Fruit fly (Drosophila melanogaster) whole organism, prepupa: ENCODE measurements around the gene bdwf.

ENCODE experiments used
- Blimp-1 ChIP-seq: fragments of 200-800 bp; sonication (Bioruptor generic); optimal IDR thresholded peaks from 3 replicates; lab custom pipeline; 2017; ENCODE audit warnings: missing biosample characterization, missing genetic modification characterization, mild to moderate bottlenecking, moderate library complexity, missing genetic modification reagents
- CG10631 ChIP-seq: fragments of 200-800 bp; sonication (Bioruptor generic); optimal IDR thresholded peaks from 2 replicates; lab custom pipeline; 2016; ENCODE audit warnings: missing biosample characterization, missing genetic modification characterization
- CG10669 ChIP-seq: fragments of 200-800 bp; sonication (Bioruptor generic); optimal IDR thresholded peaks from 3 replicates; lab custom pipeline; 2018; ENCODE audit warnings: missing biosample characterization, mild to moderate bottlenecking, missing genetic modification characterization, moderate library complexity
- CG11762 ChIP-seq: fragments of 200-800 bp; sonication (Bioruptor generic); optimal IDR thresholded peaks from 3 replicates; lab custom pipeline; 2016; ENCODE audit warnings: missing biosample characterization, missing genetic modification characterization; ENCODE audit not compliant: insufficient read depth
- CG11902 ChIP-seq: fragments of 200-800 bp; sonication (Bioruptor generic); optimal IDR thresholded peaks from 3 replicates; lab custom pipeline; 2016; ENCODE audit warnings: missing biosample characterization, missing genetic modification characterization
- CG15336 ChIP-seq: fragments of 200-800 bp; sonication (Bioruptor generic); IDR thresholded peaks from 2 replicates; pipeline ENCODE4 v1.3.6; 2022; ENCODE audit warnings: missing biosample characterization, missing genetic modification characterization
- CG1621 ChIP-seq: fragments of 200-800 bp; sonication (Bioruptor generic); optimal IDR thresholded peaks from 3 replicates; lab custom pipeline; 2018; ENCODE audit warnings: missing biosample characterization, mild to moderate bottlenecking, missing genetic modification characterization
- CG3032 ChIP-seq: fragments of 200-800 bp; optimal IDR thresholded peaks from 2 replicates; lab custom pipeline; 2019; ENCODE audit warnings: missing biosample characterization, mild to moderate bottlenecking, missing genetic modification characterization, moderate library complexity
- CG31627 ChIP-seq: fragments of 200-800 bp; sonication (Bioruptor generic); optimal IDR thresholded peaks from 3 replicates; lab custom pipeline; 2016; ENCODE audit warnings: missing biosample characterization, missing genetic modification characterization
- CG32006 ChIP-seq: fragments of 200-800 bp; sonication (Bioruptor generic); optimal IDR thresholded peaks from 3 replicates; lab custom pipeline; 2017; ENCODE audit warnings: missing biosample characterization, mild to moderate bottlenecking, missing genetic modification characterization
- CG3919 ChIP-seq: fragments of 200-800 bp; sonication (Bioruptor generic); optimal IDR thresholded peaks from 3 replicates; lab custom pipeline; 2016; ENCODE audit warnings: missing biosample characterization, missing genetic modification characterization
- CG6163 ChIP-seq: fragments of 200-800 bp; sonication (Bioruptor generic); IDR thresholded peaks from 3 replicates; pipeline ENCODE4 v1.3.6; 2022; ENCODE audit warnings: missing biosample characterization, missing genetic modification characterization
- CG6276 ChIP-seq: fragments of 200-800 bp; sonication (Bioruptor generic); optimal IDR thresholded peaks from 2 replicates; lab custom pipeline; 2017; ENCODE audit warnings: missing biosample characterization, mild to moderate bottlenecking, missing genetic modification characterization
- CG6792 ChIP-seq: fragments of 200-800 bp; sonication (Bioruptor generic); optimal IDR thresholded peaks from 3 replicates; lab custom pipeline; 2016; ENCODE audit warnings: missing biosample characterization, missing genetic modification characterization
- CG6808 ChIP-seq: fragments of 200-800 bp; sonication (Bioruptor generic); optimal IDR thresholded peaks from 3 replicates; lab custom pipeline; 2017; ENCODE audit warnings: missing biosample characterization, missing genetic modification characterization, mild to moderate bottlenecking, moderate library complexity, missing genetic modification reagents
- CG6854 ChIP-seq: fragments of 200-800 bp; sonication (Bioruptor generic); optimal IDR thresholded peaks from 2 replicates; lab custom pipeline; 2017; ENCODE audit warnings: missing biosample characterization, mild to moderate bottlenecking, missing genetic modification characterization
- CG7368 ChIP-seq: fragments of 200-800 bp; sonication (Bioruptor generic); optimal IDR thresholded peaks from 3 replicates; lab custom pipeline; 2016; ENCODE audit warnings: missing biosample characterization, missing genetic modification characterization
- CG8319 ChIP-seq: fragments of 200-800 bp; sonication (Bioruptor generic); optimal IDR thresholded peaks from 3 replicates; lab custom pipeline; 2016; ENCODE audit warnings: missing biosample characterization, missing genetic modification characterization
- CG8632 ChIP-seq: fragments of 200-800 bp; sonication (Bioruptor generic); optimal IDR thresholded peaks from 3 replicates; lab custom pipeline; 2016; ENCODE audit warnings: missing biosample characterization, missing genetic modification characterization
- CG9139 ChIP-seq: fragments of 200-800 bp; sonication (Bioruptor generic); optimal IDR thresholded peaks from 3 replicates; lab custom pipeline; 2017; ENCODE audit warnings: missing biosample characterization, mild to moderate bottlenecking, missing genetic modification characterization
- Eip78C ChIP-seq: fragments of 200-800 bp; sonication (Bioruptor generic); peaks from one replicate; lab custom pipeline; 2016; ENCODE audit warnings: missing biosample characterization, missing genetic modification characterization
- Eip93F ChIP-seq: fragments of 200-800 bp; sonication (Bioruptor generic); optimal IDR thresholded peaks from 2 replicates; lab custom pipeline; 2016; ENCODE audit warnings: missing biosample characterization, mild to moderate bottlenecking, missing genetic modification characterization
- Ets21C ChIP-seq: fragments of 200-800 bp; sonication (Bioruptor generic); optimal IDR thresholded peaks from 3 replicates; lab custom pipeline; 2016; ENCODE audit warnings: missing biosample characterization, missing genetic modification characterization
- Ets96B ChIP-seq: fragments of 200-800 bp; optimal IDR thresholded peaks from 2 replicates; lab custom pipeline; 2019; ENCODE audit warnings: missing biosample characterization, mild to moderate bottlenecking, missing genetic modification characterization, moderate library complexity
- Gug ChIP-seq: fragments of 200-800 bp; sonication (Bioruptor generic); IDR thresholded peaks from 2 replicates; pipeline ENCODE4 v1.3.6; 2022; ENCODE audit warnings: missing biosample characterization, missing genetic modification characterization
- Hr39 ChIP-seq: fragments of 200-800 bp; sonication (Bioruptor generic); optimal IDR thresholded peaks from 2 replicates; lab custom pipeline; 2016; ENCODE audit warnings: missing biosample characterization, missing genetic modification characterization
- Hr4 ChIP-seq: fragments of 200-800 bp; sonication (Bioruptor generic); optimal IDR thresholded peaks from 3 replicates; lab custom pipeline; 2016; ENCODE audit warnings: missing biosample characterization, missing genetic modification characterization
- Lpt ChIP-seq: fragments of 200-800 bp; sonication (Bioruptor generic); optimal IDR thresholded peaks from 3 replicates; lab custom pipeline; 2016; ENCODE audit warnings: missing biosample characterization, missing genetic modification characterization
- Met ChIP-seq: fragments of 200-800 bp; sonication (Bioruptor generic); optimal IDR thresholded peaks from 3 replicates; lab custom pipeline; 2016; ENCODE audit warnings: missing biosample characterization, missing genetic modification characterization
- OdsH ChIP-seq: fragments of 200-800 bp; sonication (Bioruptor generic); optimal IDR thresholded peaks from 3 replicates; lab custom pipeline; 2016; ENCODE audit warnings: missing biosample characterization, missing genetic modification characterization
- Smox ChIP-seq: fragments of 200-800 bp; sonication (Bioruptor generic); optimal IDR thresholded peaks from 3 replicates; lab custom pipeline; 2016; ENCODE audit warnings: missing biosample characterization, missing genetic modification characterization
- Sox102F ChIP-seq: fragments of 200-800 bp; sonication (Bioruptor generic); optimal IDR thresholded peaks from 2 replicates; lab custom pipeline; 2016; ENCODE audit warnings: missing biosample characterization, mild to moderate bottlenecking, missing genetic modification characterization
- Sox14 ChIP-seq: fragments of 200-800 bp; sonication (Bioruptor generic); optimal IDR thresholded peaks from 3 replicates; lab custom pipeline; 2016; ENCODE audit warnings: missing biosample characterization, missing genetic modification characterization
- acj6 ChIP-seq: fragments of 200-800 bp; sonication (Bioruptor generic); optimal IDR thresholded peaks from 3 replicates; lab custom pipeline; 2016; ENCODE audit warnings: missing biosample characterization, missing genetic modification characterization
- cyc ChIP-seq: fragments of 200-800 bp; sonication (Bioruptor generic); optimal IDR thresholded peaks from 3 replicates; lab custom pipeline; 2016; ENCODE audit warnings: missing biosample characterization, missing genetic modification characterization
- dac ChIP-seq: fragments of 200-800 bp; sonication (Bioruptor generic); optimal IDR thresholded peaks from 2 replicates; lab custom pipeline; 2017; ENCODE audit warnings: missing biosample characterization, mild to moderate bottlenecking, missing genetic modification characterization
- dsx ChIP-seq: fragments of 200-800 bp; optimal IDR thresholded peaks from 3 replicates; lab custom pipeline; 2019; ENCODE audit warnings: missing biosample characterization, mild to moderate bottlenecking, missing genetic modification characterization, moderate library complexity; ENCODE audit not compliant: poor library complexity, severe bottlenecking
- eg ChIP-seq: fragments of 200-800 bp; sonication (Bioruptor generic); IDR thresholded peaks from 3 replicates; pipeline ENCODE4 v1.3.6; 2022; ENCODE audit warnings: missing biosample characterization, missing genetic modification characterization
- esn ChIP-seq: fragments of 200-800 bp; sonication (Bioruptor generic); optimal IDR thresholded peaks from 2 replicates; lab custom pipeline; 2016; ENCODE audit warnings: missing biosample characterization, mild to moderate bottlenecking, missing genetic modification characterization, moderate library complexity
- fd59A ChIP-seq: fragments of 200-800 bp; sonication (Bioruptor generic); optimal IDR thresholded peaks from 2 replicates; lab custom pipeline; 2017; ENCODE audit warnings: missing biosample characterization, mild to moderate bottlenecking, missing genetic modification characterization, missing genetic modification reagents
- fd85E ChIP-seq: fragments of 200-800 bp; sonication (Bioruptor generic); optimal IDR thresholded peaks from 3 replicates; lab custom pipeline; 2016; ENCODE audit warnings: missing biosample characterization, missing genetic modification characterization
- lz ChIP-seq: fragments of 200-800 bp; sonication (Bioruptor generic); optimal IDR thresholded peaks from 3 replicates; lab custom pipeline; 2016; ENCODE audit warnings: missing biosample characterization, missing genetic modification characterization
- spab ChIP-seq: fragments of 200-800 bp; sonication (Bioruptor generic); optimal IDR thresholded peaks from 2 replicates; lab custom pipeline; 2017; ENCODE audit warnings: missing biosample characterization, mild to moderate bottlenecking, missing genetic modification characterization, missing genetic modification reagents
- ss ChIP-seq, 2 experiments: fragments of 200-800 bp; sonication (Bioruptor generic); optimal IDR thresholded peaks; 2 replicates in 1 of 2; 3 replicates in 1 of 2; lab custom pipeline; 2017 to 2018; ENCODE audit warnings: mild to moderate bottlenecking in 2 of 2, missing biosample characterization in 2 of 2, missing genetic modification characterization in 2 of 2, moderate library complexity in 1 of 2
- svp ChIP-seq: fragments of 200-800 bp; sonication (Bioruptor generic); peaks from one replicate; lab custom pipeline; 2016; ENCODE audit warnings: missing biosample characterization, missing genetic modification characterization
- vri ChIP-seq: fragments of 200-800 bp; sonication (Bioruptor generic); optimal IDR thresholded peaks from 3 replicates; lab custom pipeline; 2016; ENCODE audit warnings: missing biosample characterization, mild to moderate bottlenecking, missing genetic modification characterization

The bdwf gene

dm6 chr3R:17081359-17081935 is 38.5 kb upstream of the bdwf start (continued):
- TF ChIP-seq Smox (GFP tag; lab: Kevin White, UChicago) (no peak), Blimp-1 (no peak), CG6808 (peak; percentile 73), CG6792 (GFP tag; lab: Kevin White, UChicago) (peak; percentile 41), Ets96B (tag; lab: Kevin White, UChicago) (peak; percentile 80), CG15336 (peak; percentile 92), ss (GFP tag; optimal IDR thresholded peaks at IDR 0.05; lab: Kevin White, UChicago) (peak in 1 of 2 experiments; percentile 56), fd59A (GFP tag; lab: Kevin White, UChicago) (peak; percentile 65), CG11902 (GFP tag; lab: Kevin White, UChicago) (no peak), CG32006 (GFP tag; lab: Kevin White, UChicago) (peak; percentile 94), fd85E (no peak), CG3919 (GFP tag; lab: Kevin White, UChicago) (peak; percentile 75), esn (peak; percentile 53), CG1621 (tag; lab: Kevin White, UChicago) (peak; percentile 23), CG9139 (no peak), Eip93F (GFP tag; lab: Kevin White, UChicago) (no peak), Ets21C (GFP tag; lab: Kevin White, UChicago) (no peak), Gug (peak; percentile 85)

- TF ChIP-seq CG15336 (peak; percentile 98), Ets96B (tag; lab: Kevin White, UChicago) (peak; percentile 98), CG9139 (peak; percentile 94), dsx (GFP tag; lab: Kevin White, UChicago) (peak; percentile 95), svp (GFP tag; lab: Kevin White, UChicago) (peak; percentile 99), fd59A (GFP tag; lab: Kevin White, UChicago) (peak; percentile 97), vri (GFP tag; lab: Kevin White, UChicago) (peak; percentile 88), lz (GFP tag; lab: Kevin White, UChicago) (peak; percentile 97), CG10669 (peak; percentile 97), Hr39 (peak; percentile 94), spab (peak; percentile 98), CG3032 (peak; percentile 98), CG8632 (GFP tag; lab: Kevin White, UChicago) (peak; percentile 98), eg (GFP tag; lab: Robert Waterston, UW) (peak; percentile 96), CG31627 (peak; percentile 96), cyc (GFP tag; lab: Kevin White, UChicago) (peak; percentile 94), Smox (GFP tag; lab: Kevin White, UChicago) (peak; percentile 97), CG8319 (GFP tag; lab: Kevin White, UChicago) (peak; percentile 96), CG3919 (GFP tag; lab: Kevin White, UChicago) (peak; percentile 98), Lpt (GFP tag; lab: Kevin White, UChicago) (peak; percentile 98), CG10631 (GFP tag; lab: Kevin White, UChicago) (peak; percentile 97), OdsH (GFP tag; lab: Kevin White, UChicago) (peak; percentile 98), Sox102F (peak; percentile 95), CG6276 (GFP tag; lab: Kevin White, UChicago) (peak; percentile 99), CG1621 (tag; lab: Kevin White, UChicago) (peak; percentile 93), ss (GFP tag; optimal IDR thresholded peaks at IDR 0.05; lab: Kevin White, UChicago) (peak; percentile 95 to 97), CG7368 (GFP tag; lab: Kevin White, UChicago) (peak; percentile 95), acj6 (GFP tag; lab: Kevin White, UChicago) (peak; percentile 97), CG6808 (peak; percentile 98), Eip93F (GFP tag; lab: Kevin White, UChicago) (peak; percentile 93), CG11762 (GFP tag; lab: Kevin White, UChicago) (peak; percentile 99), Gug (peak; percentile 94), Hr4 (GFP tag; lab: Kevin White, UChicago) (peak; percentile 98), CG6163 (GFP tag; lab: Robert Waterston, UW) (peak; percentile 95), Met (GFP tag; lab: Kevin White, UChicago) (peak; percentile 98), Eip78C (GFP tag; lab: Kevin White, UChicago) (peak; percentile 100), CG32006 (GFP tag; lab: Kevin White, UChicago) (peak; percentile 99), dac (GFP tag; lab: Kevin White, UChicago) (peak; percentile 94), fd85E (peak; percentile 94), CG6854 (GFP tag; lab: Kevin White, UChicago) (peak; percentile 91), Sox14 (GFP tag; lab: Kevin White, UChicago) (peak; percentile 97)
These were observed 37.9 kb upstream of the bdwf start for dm6 chr3R:17080666-17081358.
